Worm (Caenorhabditis elegans) whole organism, L3 larva: Measurements from ENCODE around the gene seb-3.

Experiments
- ama-1 ChIP-seq: fragments of 150-350 bp; optimal IDR thresholded peaks from 2 replicates; lab custom pipeline; 2018
- ceh-82 ChIP-seq: fragments of 150-350 bp; optimal IDR thresholded peaks from 2 replicates; lab custom pipeline; 2014; ENCODE audit warnings: missing biosample characterization, missing genetic modification characterization
- elt-3 ChIP-seq, 3 experiments: fragments of 150-350 bp in 1 of 3; sonication (generic microtip) in 2 of 3; optimal IDR thresholded peaks; 2 replicates in 2 of 3; 4 replicates in 1 of 3; lab custom pipeline; 2014 to 2017; ENCODE audit warnings: missing biosample characterization in 3 of 3, missing genetic modification characterization in 3 of 3
- lin-15B ChIP-seq: fragments of 150-350 bp; optimal IDR thresholded peaks from 2 replicates; lab custom pipeline; 2014; ENCODE audit warnings: missing biosample characterization, missing genetic modification characterization
- mml-1 ChIP-seq: fragments of 150-350 bp; sonication (generic microtip); optimal IDR thresholded peaks from 3 replicates; lab custom pipeline; 2014; ENCODE audit warnings: missing biosample characterization, missing genetic modification characterization
- nhr-12 ChIP-seq: fragments of 150-350 bp; optimal IDR thresholded peaks from 2 replicates; lab custom pipeline; 2014; ENCODE audit warnings: missing biosample characterization, missing genetic modification characterization
- nhr-67 ChIP-seq: fragments of 150-350 bp; optimal IDR thresholded peaks from 2 replicates; lab custom pipeline; 2014; ENCODE audit warnings: missing biosample characterization, missing genetic modification characterization
- pha-4 ChIP-seq: fragments of 150-350 bp; optimal IDR thresholded peaks from 2 replicates; lab custom pipeline; 2014; ENCODE audit warnings: missing biosample characterization, missing genetic modification reagents, missing genetic modification characterization
- unc-39 ChIP-seq: sonication (generic microtip); optimal IDR thresholded peaks from 4 replicates; lab custom pipeline; 2017; ENCODE audit warnings: missing biosample characterization, missing genetic modification characterization

- TF ChIP-seq elt-3 (tag; optimal IDR thresholded peaks at IDR 0.05; lab: Kevin White, UChicago), result peak in 2 of 3 experiments; percentile 7 to 54
- no peak for TF ChIP-seq mml-1 (tag; lab: Kevin White, UChicago)
- TF ChIP-seq ama-1 (lab: Kevin White, UChicago), result peak; percentile 97
- TF ChIP-seq pha-4 (tag; lab: Kevin White, UChicago), result no peak
- TF ChIP-seq unc-39 (tag; lab: Kevin White, UChicago), result no peak
- TF ChIP-seq ceh-82 (tag; lab: Kevin White, UChicago), result no peak
- TF ChIP-seq nhr-67 (tag; lab: Kevin White, UChicago), result no peak
- TF ChIP-seq nhr-12 (tag; lab: Kevin White, UChicago), result no peak
- TF ChIP-seq lin-15B (tag; lab: Kevin White, UChicago), result no peak
Observed at ce11 chrX:15076042-15076565, 50.0 kb downstream of the seb-3 start, which contains the start of the genes H40L08.3 and H40L08.9.
